Worm (Caenorhabditis elegans): ENCODE measurements around the gene F33G12.7.

DNA sequence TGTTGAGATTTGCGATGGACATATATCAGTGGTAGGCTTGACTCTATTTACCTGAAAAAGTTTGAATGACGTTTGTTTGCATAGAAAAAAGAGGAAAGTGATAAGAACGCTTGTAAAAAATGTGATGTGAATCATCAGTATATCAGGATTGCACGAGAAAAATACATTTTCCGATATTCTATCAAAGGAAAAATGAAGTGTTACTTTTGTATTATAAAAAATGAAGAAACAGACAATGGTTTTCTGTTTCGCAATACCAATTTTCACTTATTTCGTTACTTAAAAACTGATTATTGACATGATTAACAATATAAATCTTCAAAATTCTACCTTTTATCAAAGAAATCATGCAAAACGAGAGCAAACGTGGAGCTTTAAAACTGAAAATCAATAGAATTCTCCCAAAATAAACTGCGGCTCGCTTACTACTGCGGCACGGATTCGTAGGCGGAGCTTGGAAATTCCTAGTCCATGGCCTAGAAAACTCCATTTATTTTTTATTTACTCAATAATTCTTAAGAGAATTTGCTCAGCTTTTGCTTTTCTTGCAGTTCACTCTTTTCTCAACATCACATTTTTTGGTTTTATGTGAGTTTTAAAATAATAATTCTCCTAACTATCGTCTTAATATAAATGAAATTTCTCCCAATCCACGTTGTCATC, 46.8 kb downstream of the F33G12.7 start, which contains the start of the genes eif-1 and vps-24:
- TF ChIP-seq ama-1 (optimal IDR thresholded peaks at IDR 0.05) = no peak
- no peak for TF ChIP-seq ets-7 (tag; optimal IDR thresholded peaks at IDR 0.05)
- TF ChIP-seq aly-1 (tag; optimal IDR thresholded peaks at IDR 0.05) = no peak
- TF ChIP-seq flt-1 (GFP tag; IDR thresholded peaks at IDR 0.05) = no peak
- TF ChIP-seq B0310.2 (tag; optimal IDR thresholded peaks at IDR 0.05) = no peak
- no peak for TF ChIP-seq tra-4 (tag; optimal IDR thresholded peaks at IDR 0.05)
- no peak for TF ChIP-seq sea-1 (GFP tag; conservative IDR thresholded peaks at IDR 0.05)
- no peak for TF ChIP-seq ceh-13 (GFP tag; optimal IDR thresholded peaks at IDR 0.05)
- TF ChIP-seq hnd-1 (tag; optimal IDR thresholded peaks at IDR 0.05) = no peak
- TF ChIP-seq scrt-1 (GFP tag; IDR thresholded peaks at IDR 0.05) = no peak
- no peak for TF ChIP-seq F13C5.2 (tag; optimal IDR thresholded peaks at IDR 0.05)

Measured in whole organism, early embryonic.